Worm (Caenorhabditis elegans) whole organism, young adult: ENCODE measurements around the gene wrm-1.
A peak's percentile ranks its signal among the peaks of the same experiment; 100 is the strongest.

Source experiments
- B0019.2 ChIP-seq: fragments of 200-800 bp; sonication (Bioruptor generic); conservative IDR thresholded peaks from 2 replicates; pipeline ENCODE4 v1.3.6; 2022; ENCODE audit warnings: missing genetic modification reagents, missing genetic modification characterization, missing compliant biosample characterization
- B0261.1 ChIP-seq: sonication (generic microtip); optimal IDR thresholded peaks from 2 replicates; lab custom pipeline; 2016; ENCODE audit warnings: mild to moderate bottlenecking, missing genetic modification characterization, moderate library complexity, missing compliant biosample characterization
- B0336.3 ChIP-seq: fragments of 200-800 bp; sonication (Bioruptor generic); IDR thresholded peaks from 2 replicates; pipeline ENCODE4 v1.3.6; 2022; ENCODE audit warnings: missing genetic modification characterization, missing compliant biosample characterization
- F10E7.11 ChIP-seq: sonication (generic microtip); optimal IDR thresholded peaks from 2 replicates; lab custom pipeline; 2017; ENCODE audit warnings: mild to moderate bottlenecking, missing genetic modification characterization, moderate library complexity, missing compliant biosample characterization
- F22D6.2 ChIP-seq: sonication (generic microtip); optimal IDR thresholded peaks from 2 replicates; lab custom pipeline; 2016; ENCODE audit warnings: mild to moderate bottlenecking, missing genetic modification characterization, missing compliant biosample characterization
- F55B11.4 ChIP-seq: sonication (generic microtip); optimal IDR thresholded peaks from 2 replicates; lab custom pipeline; 2016; ENCODE audit warnings: missing compliant biosample characterization, missing genetic modification characterization, borderline replicate concordance; ENCODE audit not compliant: insufficient read depth
- F57A8.1 ChIP-seq: fragments of 200-800 bp; sonication (Bioruptor generic); optimal IDR thresholded peaks from 2 replicates; lab custom pipeline; 2018; ENCODE audit warnings: mild to moderate bottlenecking, missing genetic modification characterization, moderate library complexity, missing compliant biosample characterization
- K11D2.4 ChIP-seq: fragments of 200-800 bp; sonication (Bioruptor generic); IDR thresholded peaks from 2 replicates; pipeline ENCODE4 v1.3.6; 2022; ENCODE audit warnings: missing genetic modification reagents, missing genetic modification characterization, missing compliant biosample characterization
- K12H6.12 ChIP-seq: fragments of 200-800 bp; sonication (Bioruptor generic); optimal IDR thresholded peaks from 2 replicates; lab custom pipeline; 2018; ENCODE audit warnings: mild to moderate bottlenecking, missing genetic modification characterization, missing compliant biosample characterization
- T07F8.4 ChIP-seq: sonication (generic microtip); optimal IDR thresholded peaks from 2 replicates; lab custom pipeline; 2016; ENCODE audit warnings: mild to moderate bottlenecking, missing genetic modification characterization, moderate library complexity, missing compliant biosample characterization
- T26A5.8 ChIP-seq: sonication (generic microtip); optimal IDR thresholded peaks from 2 replicates; lab custom pipeline; 2016; ENCODE audit warnings: missing genetic modification characterization, missing compliant biosample characterization
- Y53F4B.3 ChIP-seq: fragments of 200-800 bp; sonication (Bioruptor generic); IDR thresholded peaks from 2 replicates; pipeline ENCODE4 v1.3.6; 2022; ENCODE audit warnings: missing genetic modification reagents, missing genetic modification characterization, missing compliant biosample characterization
- Y53G8AR.9 ChIP-seq: fragments of 200-800 bp; sonication (Bioruptor generic); conservative IDR thresholded peaks from 2 replicates; pipeline ENCODE4 v1.3.6; 2022; ENCODE audit warnings: missing genetic modification reagents, missing genetic modification characterization, missing compliant biosample characterization
- Y56A3A.18 ChIP-seq: fragments of 200-800 bp; sonication (Bioruptor generic); IDR thresholded peaks from 2 replicates; pipeline ENCODE4 v1.3.6; 2022; ENCODE audit warnings: missing genetic modification reagents, missing genetic modification characterization, missing compliant biosample characterization
- Y67H2A.10 ChIP-seq: fragments of 200-800 bp; sonication (Bioruptor generic); conservative IDR thresholded peaks from 2 replicates; pipeline ENCODE4 v1.3.6; 2022; ENCODE audit warnings: missing genetic modification reagents, missing genetic modification characterization, missing compliant biosample characterization
- ZK185.1 ChIP-seq: sonication (generic microtip); optimal IDR thresholded peaks from 2 replicates; lab custom pipeline; 2016; ENCODE audit warnings: mild to moderate bottlenecking, missing genetic modification characterization, missing compliant biosample characterization; ENCODE audit not compliant: poor library complexity, severe bottlenecking
- akir-1 ChIP-seq: fragments of 200-800 bp; sonication (Bioruptor generic); optimal IDR thresholded peaks from 2 replicates; lab custom pipeline; 2018; ENCODE audit warnings: mild to moderate bottlenecking, missing genetic modification characterization, moderate library complexity, missing compliant biosample characterization
- athp-1 ChIP-seq: sonication (generic microtip); optimal IDR thresholded peaks from 2 replicates; lab custom pipeline; 2017; ENCODE audit warnings: mild to moderate bottlenecking, missing genetic modification characterization, missing compliant biosample characterization
- bed-1 ChIP-seq: fragments of 200-800 bp; sonication (Bioruptor generic); IDR thresholded peaks from 2 replicates; pipeline ENCODE4 v1.3.6; 2022; ENCODE audit warnings: missing genetic modification reagents, missing genetic modification characterization, missing compliant biosample characterization
- bed-2 ChIP-seq: fragments of 200-800 bp; sonication (Bioruptor generic); IDR thresholded peaks from 2 replicates; pipeline ENCODE4 v1.3.6; 2022; ENCODE audit warnings: missing genetic modification reagents, missing genetic modification characterization, missing compliant biosample characterization
- ccch-3 ChIP-seq: fragments of 200-800 bp; sonication (Bioruptor generic); optimal IDR thresholded peaks from 2 replicates; lab custom pipeline; 2018; ENCODE audit warnings: mild to moderate bottlenecking, missing genetic modification characterization, missing compliant biosample characterization
- ceh-27 ChIP-seq: fragments of 200-800 bp; sonication (Bioruptor generic); optimal IDR thresholded peaks from 2 replicates; lab custom pipeline; 2018; ENCODE audit warnings: mild to moderate bottlenecking, missing genetic modification characterization, moderate library complexity, missing compliant biosample characterization
- die-1 ChIP-seq: sonication (generic microtip); optimal IDR thresholded peaks from 2 replicates; lab custom pipeline; 2016; ENCODE audit warnings: missing genotype, mild to moderate bottlenecking, missing genetic modification characterization, missing compliant biosample characterization
- dox-1 ChIP-seq: fragments of 200-800 bp; sonication (Bioruptor generic); IDR thresholded peaks from 2 replicates; pipeline ENCODE4 v1.3.6; 2022; ENCODE audit warnings: missing genetic modification reagents, missing genetic modification characterization, missing compliant biosample characterization
- efl-1 ChIP-seq: fragments of 150-350 bp; optimal IDR thresholded peaks from 2 replicates; lab custom pipeline; 2014; ENCODE audit warnings: missing biosample characterization, missing genetic modification reagents, missing genetic modification characterization
- egl-18 ChIP-seq: fragments of 200-800 bp; sonication (Bioruptor generic); IDR thresholded peaks from 2 replicates; pipeline ENCODE4 v1.3.6; 2022; ENCODE audit warnings: missing genetic modification reagents, missing genetic modification characterization, missing compliant biosample characterization
- egrh-3 ChIP-seq: fragments of 200-800 bp; sonication (Bioruptor generic); IDR thresholded peaks from 2 replicates; pipeline ENCODE4 v1.3.6; 2022; ENCODE audit warnings: missing genetic modification reagents, missing genetic modification characterization, missing compliant biosample characterization
- ekl-4 ChIP-seq: fragments of 200-800 bp; sonication (Bioruptor generic); IDR thresholded peaks from 2 replicates; pipeline ENCODE4 v1.3.6; 2022; ENCODE audit warnings: missing genetic modification reagents, missing genetic modification characterization, missing compliant biosample characterization
- fkh-3 ChIP-seq: sonication (generic microtip); optimal IDR thresholded peaks from 2 replicates; lab custom pipeline; 2016; ENCODE audit warnings: mild to moderate bottlenecking, missing genetic modification characterization, missing compliant biosample characterization
- hmg-1.2 ChIP-seq: fragments of 200-800 bp; sonication (Bioruptor generic); IDR thresholded peaks from 2 replicates; pipeline ENCODE4 v1.3.6; 2022; ENCODE audit warnings: missing genetic modification reagents, missing genetic modification characterization, missing compliant biosample characterization
- lin-26 ChIP-seq: fragments of 200-800 bp; sonication (Bioruptor generic); IDR thresholded peaks from 2 replicates; pipeline ENCODE4 v1.3.6; 2022; ENCODE audit warnings: missing genetic modification reagents, missing genetic modification characterization, missing compliant biosample characterization
- madf-10 ChIP-seq: sonication (generic microtip); optimal IDR thresholded peaks from 2 replicates; lab custom pipeline; 2016; ENCODE audit warnings: mild to moderate bottlenecking, missing genetic modification characterization, missing compliant biosample characterization
- mcd-1 ChIP-seq: fragments of 200-800 bp; sonication (Bioruptor generic); IDR thresholded peaks from 2 replicates; pipeline ENCODE4 v1.3.6; 2022; ENCODE audit warnings: missing genetic modification reagents, missing genetic modification characterization, missing compliant biosample characterization
- nfya-2 ChIP-seq: fragments of 200-800 bp; sonication (Bioruptor generic); IDR thresholded peaks from 2 replicates; pipeline ENCODE4 v1.3.6; 2022; ENCODE audit warnings: missing genetic modification reagents, missing genetic modification characterization, missing compliant biosample characterization
- nfyb-1 ChIP-seq: fragments of 200-800 bp; sonication (Bioruptor generic); IDR thresholded peaks from 2 replicates; pipeline ENCODE4 v1.3.6; 2022; ENCODE audit warnings: missing genetic modification reagents, missing genetic modification characterization, missing compliant biosample characterization
- repo-1 ChIP-seq: sonication (generic microtip); optimal IDR thresholded peaks from 2 replicates; lab custom pipeline; 2017; ENCODE audit warnings: mild to moderate bottlenecking, missing genetic modification characterization, missing compliant biosample characterization
- sdz-38 ChIP-seq: sonication (generic microtip); optimal IDR thresholded peaks from 2 replicates; lab custom pipeline; 2016; ENCODE audit warnings: missing genotype, missing genetic modification characterization, missing compliant biosample characterization
- snpc-1.1 ChIP-seq: sonication (generic microtip); optimal IDR thresholded peaks from 2 replicates; lab custom pipeline; 2017; ENCODE audit warnings: missing genetic modification characterization, mild to moderate bottlenecking, missing compliant biosample characterization, antibody characterized with exemption, moderate library complexity, missing genotype, missing genetic modification reagents; ENCODE audit not compliant: insufficient read depth
- snpc-1.3 ChIP-seq: sonication (generic microtip); optimal IDR thresholded peaks from 2 replicates; lab custom pipeline; 2017; ENCODE audit warnings: missing genetic modification characterization, mild to moderate bottlenecking, missing compliant biosample characterization, antibody characterized with exemption, moderate library complexity, missing genotype, missing genetic modification reagents; ENCODE audit not compliant: insufficient read depth
- snpc-3.4 ChIP-seq: sonication (generic microtip); optimal IDR thresholded peaks from 2 replicates; lab custom pipeline; 2017; ENCODE audit warnings: missing genetic modification characterization, mild to moderate bottlenecking, missing compliant biosample characterization, antibody characterized with exemption, moderate library complexity, missing genotype, missing genetic modification reagents
- snpc-4 ChIP-seq, 5 experiments: fragments of 150-350 bp in 1 of 5; sonication (generic microtip) in 4 of 5; optimal IDR thresholded peaks; 2 replicates each; lab custom pipeline; 2014 to 2018; ENCODE audit warnings: missing genetic modification characterization in 5 of 5, missing biosample characterization in 3 of 5, antibody characterized with exemption in 2 of 5, mild to moderate bottlenecking in 2 of 5, missing compliant biosample characterization in 2 of 5, missing genotype in 2 of 5, moderate library complexity in 2 of 5, missing genetic modification reagents in 1 of 5
- somi-1 ChIP-seq: fragments of 200-800 bp; sonication (Bioruptor generic); optimal IDR thresholded peaks from 2 replicates; lab custom pipeline; 2018; ENCODE audit warnings: mild to moderate bottlenecking, missing genetic modification characterization, missing compliant biosample characterization
- sptf-2 ChIP-seq: fragments of 200-800 bp; sonication (Bioruptor generic); optimal IDR thresholded peaks from 2 replicates; lab custom pipeline; 2018; ENCODE audit warnings: mild to moderate bottlenecking, missing genetic modification characterization, missing compliant biosample characterization
- ztf-3 ChIP-seq: fragments of 200-800 bp; sonication (Bioruptor generic); optimal IDR thresholded peaks from 2 replicates; lab custom pipeline; 2018; ENCODE audit warnings: mild to moderate bottlenecking, missing genetic modification characterization, missing compliant biosample characterization

wrm-1 gene

DNA sequence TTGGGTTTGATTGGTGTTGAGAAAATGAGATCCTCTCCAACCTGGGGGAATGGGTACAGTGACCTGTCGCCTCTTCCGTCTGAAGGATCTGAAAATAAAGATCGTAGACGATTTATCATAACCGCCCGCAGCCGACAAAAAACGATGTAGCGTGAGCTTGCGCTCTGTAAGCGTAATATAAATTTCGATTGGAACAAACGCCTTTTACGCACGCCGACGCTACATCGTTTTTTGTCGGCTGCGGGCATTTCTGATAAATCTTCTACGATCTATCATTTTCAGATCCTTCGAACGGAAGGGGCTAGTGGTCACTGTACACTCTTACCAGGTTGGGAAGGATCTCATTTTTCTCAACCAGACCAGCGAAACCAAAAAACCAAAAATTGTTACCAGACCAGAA lies 25.7 kb downstream of the wrm-1 start:
- no peak for TF ChIP-seq K12H6.12 (tag; lab: Kevin White, UChicago)
- TF ChIP-seq snpc-1.1: peak; percentile 70
- no peak for TF ChIP-seq snpc-4 (GFP tag; optimal IDR thresholded peaks at IDR 0.05; lab: Kevin White, UChicago)
- peak in 3 of 4 experiments; percentile 70 to 90 (median 90) for TF ChIP-seq snpc-4 (tag; optimal IDR thresholded peaks at IDR 0.05; lab: Kevin White, UChicago)
- TF ChIP-seq sdz-38: no peak
- no peak for TF ChIP-seq B0336.3 (GFP tag; lab: Robert Waterston, UW)
- TF ChIP-seq ekl-4 (GFP tag; lab: Robert Waterston, UW): no peak
- no peak for TF ChIP-seq F57A8.1 (GFP tag; lab: Kevin White, UChicago)

DNA sequence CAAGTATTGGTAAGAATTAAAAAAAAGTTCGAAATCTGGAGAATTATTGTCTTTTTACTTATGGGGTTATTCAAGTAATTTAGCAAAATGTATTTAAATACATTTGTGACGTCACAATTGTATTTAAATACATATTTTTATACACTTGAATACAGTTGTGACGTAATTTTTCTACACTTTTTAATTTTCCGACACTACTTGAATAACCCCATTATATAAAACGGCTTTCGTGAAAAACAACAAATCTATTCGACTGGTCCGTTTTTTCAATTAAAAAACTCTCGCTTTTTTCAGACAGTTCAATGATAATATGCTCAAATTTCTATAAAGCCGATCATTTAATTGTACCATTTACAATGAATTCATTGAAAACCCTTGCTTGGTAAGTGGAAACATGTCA lies 27.9 kb downstream of the wrm-1 start:
- no peak for TF ChIP-seq die-1 (tag; lab: Kevin White, UChicago)
- TF ChIP-seq akir-1 (GFP tag; lab: Kevin White, UChicago): no peak
- TF ChIP-seq bed-2: no peak

DNA sequence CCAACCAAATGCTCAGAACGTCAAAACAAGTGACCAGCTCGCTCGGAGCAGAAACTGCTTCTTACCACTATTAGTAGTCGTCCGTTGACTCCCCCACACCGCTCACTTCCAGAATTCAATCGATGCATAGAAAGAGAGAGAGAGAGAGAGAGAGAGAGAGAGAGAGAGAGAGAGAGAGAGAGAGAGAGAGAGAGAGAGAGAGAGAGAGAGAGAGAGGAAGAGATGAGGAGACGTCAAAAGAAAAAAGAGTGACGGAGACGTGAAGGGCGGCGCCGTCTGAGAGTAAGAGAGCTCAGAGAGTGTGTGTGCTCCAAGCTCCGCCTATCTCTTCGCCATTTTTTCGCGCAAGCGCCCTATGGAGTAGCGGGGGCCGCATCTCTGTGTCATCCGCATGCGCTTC lies 32.6 kb downstream of the wrm-1 start, which contains the start of gene ida-1:
Gene ida-1 (plus strand): TSS at position 336 of the 400 bp plus-strand sequence.
- no peak for TF ChIP-seq athp-1 (tag; lab: Kevin White, UChicago)
- no peak for TF ChIP-seq ZK185.1 (tag; lab: Kevin White, UChicago)
- TF ChIP-seq K12H6.12 (tag; lab: Kevin White, UChicago): peak; percentile 60
- TF ChIP-seq egl-18 (GFP tag; lab: Robert Waterston, UW): no peak
- no peak for TF ChIP-seq Y53F4B.3 (GFP tag; lab: Robert Waterston, UW)
- TF ChIP-seq nfyb-1 (GFP tag; lab: Robert Waterston, UW): no peak
- TF ChIP-seq F10E7.11 (tag; lab: Kevin White, UChicago): no peak
- no peak for TF ChIP-seq T26A5.8 (tag; lab: Kevin White, UChicago)
- no peak for TF ChIP-seq K11D2.4 (GFP tag; lab: Robert Waterston, UW)
- TF ChIP-seq nfya-2 (GFP tag; lab: Robert Waterston, UW): no peak
- TF ChIP-seq madf-10 (tag; lab: Kevin White, UChicago): no peak
- TF ChIP-seq Y56A3A.18 (GFP tag; lab: Robert Waterston, UW): no peak
- TF ChIP-seq Y53G8AR.9 (GFP tag; lab: Robert Waterston, UW): no peak
- TF ChIP-seq repo-1 (tag; lab: Kevin White, UChicago): no peak
- no peak for TF ChIP-seq lin-26
- TF ChIP-seq ztf-3 (GFP tag; lab: Kevin White, UChicago): no peak
- TF ChIP-seq hmg-1.2 (GFP tag; lab: Robert Waterston, UW): peak; percentile 65
- TF ChIP-seq Y67H2A.10 (GFP tag; lab: Robert Waterston, UW): no peak
- TF ChIP-seq T07F8.4 (tag; lab: Kevin White, UChicago): no peak
- TF ChIP-seq ccch-3: no peak
- peak; percentile 28 for TF ChIP-seq ceh-27 (GFP tag; lab: Kevin White, UChicago)
- TF ChIP-seq snpc-3.4 (tag; lab: Kevin White, UChicago): no peak
- no peak for TF ChIP-seq sptf-2 (GFP tag; lab: Kevin White, UChicago)
- no peak for TF ChIP-seq F22D6.2 (tag; lab: Kevin White, UChicago)
- TF ChIP-seq egrh-3 (GFP tag; lab: Robert Waterston, UW): no peak
- peak; percentile 63 for TF ChIP-seq mcd-1 (GFP tag; lab: Robert Waterston, UW)
- TF ChIP-seq snpc-1.3: no peak
- TF ChIP-seq efl-1: no peak
- TF ChIP-seq bed-1 (GFP tag; lab: Robert Waterston, UW): no peak
- no peak for TF ChIP-seq F55B11.4 (tag; lab: Kevin White, UChicago)
- no peak for TF ChIP-seq dox-1
- TF ChIP-seq B0261.1 (tag; lab: Kevin White, UChicago): no peak
- no peak for TF ChIP-seq somi-1 (GFP tag; lab: Kevin White, UChicago)
- no peak for TF ChIP-seq fkh-3
- TF ChIP-seq B0019.2 (GFP tag; lab: Robert Waterston, UW): no peak
- TF ChIP-seq, all 124 proteins: peak for 4
